Fruit fly (Drosophila melanogaster): ENCODE data around the gene RnrL.

Gene RnrL

dm6 chr2L:10292066-10292560, 35.6 kb downstream of the RnrL start, which contains the start of gene Ufd4 (continued):
- TF ChIP-seq dmrt11E (tag; optimal IDR thresholded peaks at IDR 0.05): peak; percentile 62
- TF ChIP-seq fd3F (GFP tag; optimal IDR thresholded peaks at IDR 0.05): peak; percentile 60
- no peak for TF ChIP-seq CG9817 (tag; optimal IDR thresholded peaks at IDR 0.05)
- TF ChIP-seq CG6254 (GFP tag; optimal IDR thresholded peaks at IDR 0.05): peak; percentile 41
- TF ChIP-seq BtbVII (GFP tag; optimal IDR thresholded peaks at IDR 0.05): no peak
- TF ChIP-seq Doc3 (GFP tag; IDR thresholded peaks at IDR 0.05; ENCODE audit: partially characterized antibody): 0 out of 3 replicates have a peak, but pooled peaks have one; percentile 36
- TF ChIP-seq stwl (tag; optimal IDR thresholded peaks at IDR 0.05): peak; percentile 75
- TF ChIP-seq HLH54F (GFP tag; optimal IDR thresholded peaks at IDR 0.05): peak; percentile 63
- no peak for TF ChIP-seq Neu2 (GFP tag; optimal IDR thresholded peaks at IDR 0.05; ENCODE audit: borderline replicate concordance)
- TF ChIP-seq Dbx (GFP tag; IDR thresholded peaks at IDR 0.05): peak; percentile 68; the same call in 1 of the 3 replicates
- TF ChIP-seq Myb (GFP tag; optimal IDR thresholded peaks at IDR 0.05): peak; percentile 21
- TF ChIP-seq sens (GFP tag): peak; percentile 93
- no peak for TF ChIP-seq br (optimal IDR thresholded peaks at IDR 0.05)
- peak; percentile 23 for TF ChIP-seq CG7786 (GFP tag; optimal IDR thresholded peaks at IDR 0.05)
- TF ChIP-seq CG2712 (tag; optimal IDR thresholded peaks at IDR 0.05): peak; percentile 86
- TF ChIP-seq Dfd (GFP tag; optimal IDR thresholded peaks at IDR 0.05): no peak
- no peak for TF ChIP-seq dmrt99B (tag; optimal IDR thresholded peaks at IDR 0.05)
- TF ChIP-seq zfh2 (GFP tag; optimal IDR thresholded peaks at IDR 0.05): peak; percentile 60
- peak; percentile 61 for TF ChIP-seq CG12744 (GFP tag; optimal IDR thresholded peaks at IDR 0.05)
- no peak for TF ChIP-seq cwo (GFP tag; optimal IDR thresholded peaks at IDR 0.05)
- TF ChIP-seq D (optimal IDR thresholded peaks at IDR 0.05): no peak
- peak; percentile 26 for TF ChIP-seq D (GFP tag; optimal IDR thresholded peaks at IDR 0.05)
- peak; percentile 64; the same call in 1 of the 2 replicates for TF ChIP-seq E2f1 (GFP tag; IDR thresholded peaks at IDR 0.05)
- TF ChIP-seq Hr51 (GFP tag; optimal IDR thresholded peaks at IDR 0.05): peak in 1 of 2 experiments; percentile 56
- peak; percentile 15 for TF ChIP-seq Sry-β (GFP tag; optimal IDR thresholded peaks at IDR 0.05)
- peak; percentile 40 for TF ChIP-seq her (GFP tag; optimal IDR thresholded peaks at IDR 0.05)
- no peak for TF ChIP-seq Poxn (GFP tag; IDR thresholded peaks at IDR 0.05)
- TF ChIP-seq CG30020 (tag; optimal IDR thresholded peaks at IDR 0.05): peak; percentile 95
- TF ChIP-seq CG31365 (tag; optimal IDR thresholded peaks at IDR 0.05): no peak
- no peak for TF ChIP-seq klu (GFP tag; IDR thresholded peaks at IDR 0.05)
- TF ChIP-seq Trl (optimal IDR thresholded peaks at IDR 0.05): no peak
- peak; percentile 69 for TF ChIP-seq Trl (GFP tag; optimal IDR thresholded peaks at IDR 0.05)
- peak; percentile 36; the same call in 1 of the 2 replicates for TF ChIP-seq sob (GFP tag; IDR thresholded peaks at IDR 0.05)
- no peak for TF ChIP-seq gt (GFP tag; IDR thresholded peaks at IDR 0.05)
- TF ChIP-seq CG4328 (GFP tag; optimal IDR thresholded peaks at IDR 0.05): no peak
- peak; percentile 1 for TF ChIP-seq run (tag; optimal IDR thresholded peaks at IDR 0.05)
- TF ChIP-seq Max (GFP tag; optimal IDR thresholded peaks at IDR 0.05): peak; percentile 53
- TF ChIP-seq CG12071 (GFP tag; optimal IDR thresholded peaks at IDR 0.05): no peak
- no peak for TF ChIP-seq Lpt (GFP tag; optimal IDR thresholded peaks at IDR 0.05)
- TF ChIP-seq kay (GFP tag; optimal IDR thresholded peaks at IDR 0.05): no peak
- TF ChIP-seq rib (GFP tag; IDR thresholded peaks at IDR 0.05): peak; percentile 25; the same call in 1 of the 2 replicates
- TF ChIP-seq fd64A (GFP tag; optimal IDR thresholded peaks at IDR 0.05): no peak
- no peak for TF ChIP-seq CG8478 (optimal IDR thresholded peaks at IDR 0.05)
- TF ChIP-seq CG13123 (GFP tag; optimal IDR thresholded peaks at IDR 0.05): peak; percentile 6
- TF ChIP-seq pb (GFP tag; optimal IDR thresholded peaks at IDR 0.05): no peak
- TF ChIP-seq CG7556 (GFP tag; optimal IDR thresholded peaks at IDR 0.05): no peak
- TF ChIP-seq CrebB (tag; optimal IDR thresholded peaks at IDR 0.05): peak; percentile 9
- TF ChIP-seq fd102C (GFP tag; optimal IDR thresholded peaks at IDR 0.05): no peak
- no peak; the same call in 1 of the 2 replicates for TF ChIP-seq amos (GFP tag; IDR thresholded peaks at IDR 0.05; ENCODE audit: partially characterized antibody)
- TF ChIP-seq tx (GFP tag; optimal IDR thresholded peaks at IDR 0.05): peak; percentile 58
- TF ChIP-seq CG3726 (GFP tag; IDR thresholded peaks at IDR 0.05): no peak
- TF ChIP-seq CG8944 (GFP tag; optimal IDR thresholded peaks at IDR 0.05): peak; percentile 3

All from whole organism, embryonic.